Fruit fly (Drosophila melanogaster) whole organism, embryonic: ENCODE measurements around the gene p115.

Source experiments
- Adf1 ChIP-seq: fragments of 200-800 bp; sonication (Bioruptor generic); IDR thresholded peaks from 2 replicates; pipeline ENCODE4 v1.3.6; 2022; ENCODE audit warnings: missing biosample characterization, missing genetic modification characterization
- Atf-2 ChIP-seq: fragments of 200-800 bp; sonication (Bioruptor generic); optimal IDR thresholded peaks from 2 replicates; lab custom pipeline; 2016; ENCODE audit warnings: missing biosample characterization, missing genetic modification characterization
- CG10267 ChIP-seq: fragments of 200-800 bp; sonication (Bioruptor generic); optimal IDR thresholded peaks from 2 replicates; lab custom pipeline; 2018; ENCODE audit warnings: missing biosample characterization, mild to moderate bottlenecking, missing genetic modification characterization, moderate library complexity
- CG13287 ChIP-seq: fragments of 200-800 bp; sonication (Bioruptor generic); IDR thresholded peaks from 2 replicates; pipeline ENCODE4 v1.3.6; 2022; ENCODE audit warnings: missing biosample characterization, missing genetic modification characterization; ENCODE audit not compliant: partially characterized antibody
- CG13624 ChIP-seq: fragments of 200-800 bp; sonication (Bioruptor generic); optimal IDR thresholded peaks from 2 replicates; lab custom pipeline; 2016; ENCODE audit warnings: missing biosample characterization, missing genetic modification characterization
- CG14710 ChIP-seq: fragments of 200-800 bp; sonication (Bioruptor generic); optimal IDR thresholded peaks from 3 replicates; lab custom pipeline; 2019; ENCODE audit warnings: missing biosample characterization, mild to moderate bottlenecking, missing genetic modification characterization, moderate library complexity
- CG14860 ChIP-seq: fragments of 200-800 bp; sonication (Bioruptor generic); IDR thresholded peaks from 3 replicates; pipeline ENCODE4 v1.3.6; 2022; ENCODE audit warnings: missing biosample characterization, missing genetic modification characterization; ENCODE audit not compliant: partially characterized antibody
- CG15479 ChIP-seq: fragments of 200-800 bp; sonication (Bioruptor generic); optimal IDR thresholded peaks from 3 replicates; lab custom pipeline; 2019; ENCODE audit warnings: missing biosample characterization, mild to moderate bottlenecking, missing genetic modification characterization, moderate library complexity
- CG16813 ChIP-seq: fragments of 200-800 bp; sonication (Bioruptor generic); IDR thresholded peaks from 3 replicates; pipeline ENCODE4 v1.3.6; 2022; ENCODE audit warnings: missing biosample characterization, missing genetic modification characterization; ENCODE audit not compliant: partially characterized antibody
- CG17361 ChIP-seq: fragments of 200-800 bp; sonication (Bioruptor generic); IDR thresholded peaks from 3 replicates; pipeline ENCODE4 v1.3.6; 2022; ENCODE audit warnings: missing biosample characterization, missing genetic modification characterization
- CG18011 ChIP-seq: fragments of 200-800 bp; sonication (Bioruptor generic); optimal IDR thresholded peaks from 2 replicates; lab custom pipeline; 2017; ENCODE audit warnings: missing biosample characterization, missing genetic modification characterization, mild to moderate bottlenecking, moderate library complexity, missing genotype
- CG18764 ChIP-seq: fragments of 200-800 bp; sonication (Bioruptor generic); optimal IDR thresholded peaks from 3 replicates; lab custom pipeline; 2016; ENCODE audit warnings: missing biosample characterization, missing genetic modification characterization
- CG2120 ChIP-seq: fragments of 200-800 bp; sonication (Bioruptor generic); optimal IDR thresholded peaks from 3 replicates; lab custom pipeline; 2016; ENCODE audit warnings: missing biosample characterization, missing genetic modification characterization
- CG2129 ChIP-seq: fragments of 200-800 bp; sonication (Bioruptor generic); IDR thresholded peaks from 2 replicates; pipeline ENCODE4 v1.3.6; 2022; ENCODE audit warnings: missing biosample characterization, missing genetic modification characterization; ENCODE audit not compliant: partially characterized antibody
- CG34224 ChIP-seq: fragments of 200-800 bp; sonication (Bioruptor generic); IDR thresholded peaks from 3 replicates; pipeline ENCODE4 v1.3.6; 2022; ENCODE audit warnings: missing biosample characterization, missing genetic modification characterization; ENCODE audit not compliant: partially characterized antibody
- CG42726 ChIP-seq: fragments of 200-800 bp; sonication (Bioruptor generic); IDR thresholded peaks from 2 replicates; pipeline ENCODE4 v1.3.6; 2022; ENCODE audit warnings: missing biosample characterization, missing genetic modification characterization; ENCODE audit not compliant: partially characterized antibody
- CG4360 ChIP-seq: fragments of 200-800 bp; sonication (Bioruptor generic); IDR thresholded peaks from 2 replicates; pipeline ENCODE4 v1.3.6; 2022; ENCODE audit warnings: missing biosample characterization, missing genetic modification characterization
- CG5180 ChIP-seq: fragments of 200-800 bp; sonication (Bioruptor generic); optimal IDR thresholded peaks from 3 replicates; lab custom pipeline; 2017; ENCODE audit warnings: missing biosample characterization, missing genetic modification characterization, mild to moderate bottlenecking, moderate library complexity, missing genetic modification reagents
- CG7963 ChIP-seq: fragments of 200-800 bp; sonication (Bioruptor generic); IDR thresholded peaks from 3 replicates; pipeline ENCODE4 v1.3.6; 2022; ENCODE audit warnings: missing biosample characterization, missing genetic modification characterization; ENCODE audit not compliant: partially characterized antibody
- D19A ChIP-seq: fragments of 200-800 bp; optimal IDR thresholded peaks from 3 replicates; lab custom pipeline; 2019; ENCODE audit warnings: missing biosample characterization, mild to moderate bottlenecking, missing genetic modification characterization, moderate library complexity
- GATAe ChIP-seq: fragments of 200-800 bp; sonication (Bioruptor generic); conservative IDR thresholded peaks from 2 replicates; pipeline ENCODE4 v1.3.6; 2022; ENCODE audit warnings: missing biosample characterization, missing genetic modification characterization
- MBD-R2 ChIP-seq: fragments of 200-800 bp; sonication (Bioruptor generic); IDR thresholded peaks from 2 replicates; pipeline ENCODE4 v1.3.6; 2022; ENCODE audit warnings: missing biosample characterization, missing genetic modification characterization
- Myb ChIP-seq: fragments of 200-800 bp; sonication (Bioruptor generic); optimal IDR thresholded peaks from 2 replicates; lab custom pipeline; 2016; ENCODE audit warnings: missing biosample characterization, missing genetic modification characterization
- NK7.1 ChIP-seq: fragments of 200-800 bp; sonication (Bioruptor generic); optimal IDR thresholded peaks from 3 replicates; lab custom pipeline; 2016; ENCODE audit warnings: missing biosample characterization, missing genetic modification characterization
- Pdp1 ChIP-seq, 2 experiments: fragments of 200-800 bp; sonication (Bioruptor generic); optimal IDR thresholded peaks; 3 replicates each; lab custom pipeline; 2016; ENCODE audit warnings: missing biosample characterization in 2 of 2, missing genetic modification characterization in 2 of 2, mild to moderate bottlenecking in 1 of 2, moderate library complexity in 1 of 2
- Sin3A ChIP-seq: fragments of >200 bp; optimal IDR thresholded peaks from 2 replicates; lab custom pipeline; 2018
- YL-1 ChIP-seq: fragments of 200-800 bp; sonication (Bioruptor generic); optimal IDR thresholded peaks from 3 replicates; lab custom pipeline; 2017; ENCODE audit warnings: missing biosample characterization, mild to moderate bottlenecking, missing genetic modification characterization
- amos ChIP-seq: fragments of 200-800 bp; sonication (Bioruptor generic); IDR thresholded peaks from 2 replicates; pipeline ENCODE4 v1.3.6; 2022; ENCODE audit warnings: missing biosample characterization, missing genetic modification characterization; ENCODE audit not compliant: partially characterized antibody
- ato ChIP-seq: fragments of 200-800 bp; sonication (Bioruptor generic); IDR thresholded peaks from 2 replicates; pipeline ENCODE4 v1.3.6; 2022; ENCODE audit warnings: missing biosample characterization, missing genetic modification characterization; ENCODE audit not compliant: partially characterized antibody
- bbx ChIP-seq: fragments of 200-800 bp; sonication (Bioruptor generic); IDR thresholded peaks from 2 replicates; pipeline ENCODE4 v1.3.6; 2022; ENCODE audit warnings: missing biosample characterization, missing genetic modification characterization; ENCODE audit not compliant: partially characterized antibody
- cg ChIP-seq: fragments of 200-800 bp; sonication (Bioruptor generic); optimal IDR thresholded peaks from 3 replicates; lab custom pipeline; 2019; ENCODE audit warnings: missing biosample characterization, mild to moderate bottlenecking, missing genetic modification characterization, moderate library complexity
- grn ChIP-seq: fragments of 200-800 bp; sonication (Bioruptor generic); optimal IDR thresholded peaks from 3 replicates; lab custom pipeline; 2017; ENCODE audit warnings: missing biosample characterization, missing genetic modification characterization
- gro ChIP-seq: fragments of 200-800 bp; sonication (Bioruptor generic); optimal IDR thresholded peaks from 2 replicates; lab custom pipeline; 2016; ENCODE audit warnings: missing biosample characterization, missing genetic modification characterization
- inv ChIP-seq: fragments of 200-800 bp; sonication (Bioruptor generic); IDR thresholded peaks from 2 replicates; pipeline ENCODE4 v1.3.6; 2022; ENCODE audit warnings: missing biosample characterization, missing genetic modification characterization; ENCODE audit not compliant: partially characterized antibody
- jigr1 ChIP-seq: fragments of 200-800 bp; sonication (Bioruptor generic); IDR thresholded peaks from 3 replicates; pipeline ENCODE4 v1.3.6; 2022; ENCODE audit warnings: missing biosample characterization, missing genetic modification characterization
- maf-S ChIP-seq: fragments of 200-800 bp; sonication (Bioruptor generic); optimal IDR thresholded peaks from 2 replicates; lab custom pipeline; 2016; ENCODE audit warnings: missing biosample characterization, missing genetic modification characterization
- odd ChIP-seq: fragments of 200-800 bp; sonication (Bioruptor generic); optimal IDR thresholded peaks from 2 replicates; lab custom pipeline; 2017; ENCODE audit warnings: missing biosample characterization, mild to moderate bottlenecking, missing genetic modification characterization
- prd ChIP-seq, 3 experiments: fragments of >200 bp in 2 of 3; fragments of 200-800 bp in 1 of 3; sonication (Bioruptor generic) in 1 of 3; optimal IDR thresholded peaks in 2 of 3; IDR thresholded peaks in 1 of 3; 2 replicates in 2 of 3; 3 replicates in 1 of 3; pipeline versions ENCODE4 v1.3.6 to Lab custom; 2017 to 2022; ENCODE audit warnings: missing biosample characterization in 1 of 3, missing genetic modification characterization in 1 of 3
- row ChIP-seq: fragments of 200-800 bp; sonication (Bioruptor generic); IDR thresholded peaks from 3 replicates; pipeline ENCODE4 v1.3.6; 2022; ENCODE audit warnings: missing biosample characterization, missing genetic modification characterization
- salm ChIP-seq: fragments of 200-800 bp; sonication (Bioruptor generic); optimal IDR thresholded peaks from 2 replicates; lab custom pipeline; 2018; ENCODE audit warnings: missing biosample characterization, mild to moderate bottlenecking, missing genetic modification characterization
- sens ChIP-seq: fragments of 200-800 bp; sonication (Bioruptor generic); peaks from one replicate; lab custom pipeline; 2016; ENCODE audit warnings: missing biosample characterization, missing genetic modification characterization
- sna ChIP-seq: fragments of 200-800 bp; sonication (Bioruptor generic); IDR thresholded peaks from 2 replicates; pipeline ENCODE4 v1.3.6; 2022; ENCODE audit warnings: missing biosample characterization, missing genetic modification characterization; ENCODE audit not compliant: partially characterized antibody
- so ChIP-seq: fragments of 200-800 bp; sonication (Bioruptor generic); IDR thresholded peaks from 3 replicates; pipeline ENCODE4 v1.3.6; 2022; ENCODE audit warnings: missing biosample characterization, missing genetic modification characterization
- sob ChIP-seq: fragments of 200-800 bp; sonication (Bioruptor generic); IDR thresholded peaks from 2 replicates; pipeline ENCODE4 v1.3.6; 2022; ENCODE audit warnings: missing biosample characterization, missing genetic modification characterization
- trem ChIP-seq: fragments of 200-800 bp; optimal IDR thresholded peaks from 3 replicates; lab custom pipeline; 2019; ENCODE audit warnings: missing biosample characterization, mild to moderate bottlenecking, missing genetic modification characterization, moderate library complexity
- usp ChIP-seq: fragments of >200 bp; optimal IDR thresholded peaks from 2 replicates; lab custom pipeline; 2017; ENCODE audit warnings: missing biosample characterization, missing genetic modification characterization
- vnd ChIP-seq: fragments of 200-800 bp; sonication (Bioruptor generic); IDR thresholded peaks from 3 replicates; pipeline ENCODE4 v1.3.6; 2022; ENCODE audit warnings: missing biosample characterization, missing genetic modification characterization; ENCODE audit not compliant: partially characterized antibody

p115 gene

dm6 chrX:7911983-7912630 is 18.3 kb downstream of the p115 start, which contains the start of gene snz (continued):
- TF ChIP-seq sna (GFP tag; lab: Robert Waterston, UW) (peak; percentile 77), NK7.1 (GFP tag; lab: Kevin White, UChicago) (no peak), CG7963 (GFP tag; lab: Robert Waterston, UW) (peak; percentile 58; the same call in 1 of the 3 replicates), CG10267 (tag; lab: Kevin White, UChicago) (peak; percentile 22), CG14860 (GFP tag; lab: Robert Waterston, UW) (peak; percentile 77), bbx (GFP tag; lab: Robert Waterston, UW) (peak; percentile 86), CG14710 (tag; lab: Kevin White, UChicago) (peak; percentile 15), CG13287 (GFP tag; lab: Robert Waterston, UW) (peak; percentile 83), CG42726 (GFP tag; lab: Robert Waterston, UW) (peak; percentile 42; the same call in 1 of the 2 replicates), grn (GFP tag; lab: Kevin White, UChicago) (peak; percentile 69), usp (GFP tag; lab: Kevin White, UChicago) (no peak), D19A (tag; lab: Kevin White, UChicago) (peak; percentile 86), prd (optimal IDR thresholded peaks at IDR 0.05; lab: Kevin White, UChicago) (no peak), prd (GFP tag; IDR thresholded peaks at IDR 0.05; lab: Robert Waterston, UW) (peak; percentile 5; the same call in 1 of the 3 replicates), CG13624 (GFP tag; lab: Kevin White, UChicago) (peak; percentile 47), CG34224 (peak; percentile 76), CG5180 (no peak), Atf-2 (GFP tag; lab: Kevin White, UChicago) (no peak), so (GFP tag; lab: Robert Waterston, UW) (no peak), CG4360 (GFP tag; lab: Robert Waterston, UW) (peak; percentile 77), odd (GFP tag; lab: Kevin White, UChicago) (no peak), row (GFP tag; lab: Robert Waterston, UW) (peak; percentile 55), GATAe (peak; percentile 54; the same call in 1 of the 2 replicates), ato (GFP tag; lab: Robert Waterston, UW) (peak; percentile 50; the same call in 1 of the 2 replicates), gro (no peak), jigr1 (GFP tag; lab: Robert Waterston, UW) (no peak), Myb (GFP tag; lab: Kevin White, UChicago) (peak; percentile 88), CG18764 (GFP tag; lab: Kevin White, UChicago) (no peak), YL-1 (GFP tag; lab: Kevin White, UChicago) (peak; percentile 6), sob (no peak), inv (peak; percentile 48; the same call in 1 of the 2 replicates), CG16813 (peak; percentile 71), CG2120 (GFP tag; lab: Kevin White, UChicago) (peak; percentile 25), amos (peak; percentile 78; the same call in 1 of the 2 replicates), CG18011 (GFP tag; lab: Kevin White, UChicago) (no peak), trem (tag; lab: Kevin White, UChicago) (peak; percentile 1), CG2129 (GFP tag; lab: Robert Waterston, UW) (peak; percentile 29; the same call in 1 of the 2 replicates), vnd (GFP tag; lab: Robert Waterston, UW) (peak; percentile 66; the same call in 2 of the 3 replicates), salm (tag; lab: Kevin White, UChicago) (no peak), Pdp1 (GFP tag; optimal IDR thresholded peaks at IDR 0.05; lab: Kevin White, UChicago) (peak in 1 of 2 experiments; percentile 52), CG15479 (GFP tag; lab: Kevin White, UChicago) (peak; percentile 48), CG17361 (GFP tag; lab: Robert Waterston, UW) (no peak), maf-S (no peak), cg (GFP tag; lab: Kevin White, UChicago) (peak; percentile 8), Adf1 (GFP tag; lab: Robert Waterston, UW) (peak; percentile 89), MBD-R2 (GFP tag; lab: Robert Waterston, UW) (peak; percentile 52; the same call in 1 of the 2 replicates), Sin3A (lab: Kevin White, UChicago) (peak; percentile 8), sens (GFP tag; lab: Kevin White, UChicago) (peak; percentile 70)
